Fruit fly (Drosophila melanogaster) whole organism, adult: ENCODE data around the gene CG18745.

Source experiments
- CG11617 ChIP-seq: fragments of 200-800 bp; sonication (Bioruptor generic); optimal IDR thresholded peaks from 2 replicates; lab custom pipeline; 2017; ENCODE audit warnings: mild to moderate bottlenecking, missing biosample characterization, missing genetic modification reagents, missing genetic modification characterization
- CG12768 ChIP-seq: fragments of 200-800 bp; sonication (Bioruptor generic); optimal IDR thresholded peaks from 2 replicates; lab custom pipeline; 2017; ENCODE audit warnings: missing biosample characterization, missing genetic modification characterization, mild to moderate bottlenecking, moderate library complexity, missing genetic modification reagents
- CG14711 ChIP-seq: fragments of 200-800 bp; sonication (Bioruptor generic); optimal IDR thresholded peaks from 2 replicates; lab custom pipeline; 2018; ENCODE audit warnings: missing biosample characterization, mild to moderate bottlenecking, missing genetic modification characterization, moderate library complexity
- CG1620 ChIP-seq: fragments of 200-800 bp; sonication (Bioruptor generic); optimal IDR thresholded peaks from 2 replicates; lab custom pipeline; 2016; ENCODE audit warnings: missing biosample characterization, missing genetic modification characterization
- CG33017 ChIP-seq: fragments of 200-800 bp; sonication (Bioruptor generic); optimal IDR thresholded peaks from 2 replicates; lab custom pipeline; 2018; ENCODE audit warnings: missing biosample characterization, mild to moderate bottlenecking, missing genetic modification characterization, moderate library complexity
- CG5204 ChIP-seq: fragments of 200-800 bp; sonication (Bioruptor generic); optimal IDR thresholded peaks from 2 replicates; lab custom pipeline; 2016; ENCODE audit warnings: missing biosample characterization, missing genetic modification characterization
- CG7045 ChIP-seq: fragments of 200-800 bp; sonication (Bioruptor generic); optimal IDR thresholded peaks from 2 replicates; lab custom pipeline; 2017; ENCODE audit warnings: missing biosample characterization, mild to moderate bottlenecking, missing genetic modification characterization
- CG7101 ChIP-seq: fragments of 200-800 bp; sonication (Bioruptor generic); optimal IDR thresholded peaks from 2 replicates; lab custom pipeline; 2018; ENCODE audit warnings: missing biosample characterization, mild to moderate bottlenecking, missing genetic modification characterization, moderate library complexity
- Clk ChIP-seq: fragments of 200-800 bp; sonication (Bioruptor generic); optimal IDR thresholded peaks from 2 replicates; lab custom pipeline; 2017; ENCODE audit warnings: missing biosample characterization, missing genetic modification characterization
- Crg-1 ChIP-seq: fragments of 200-800 bp; sonication (Bioruptor generic); optimal IDR thresholded peaks from 2 replicates; lab custom pipeline; 2016; ENCODE audit warnings: missing biosample characterization, missing genetic modification characterization
- Hr96 ChIP-seq: fragments of 200-800 bp; sonication (Bioruptor generic); optimal IDR thresholded peaks from 2 replicates; lab custom pipeline; 2016; ENCODE audit warnings: missing biosample characterization, missing genetic modification characterization
- Mnt ChIP-seq: fragments of 200-800 bp; sonication (Bioruptor generic); optimal IDR thresholded peaks from 2 replicates; lab custom pipeline; 2016; ENCODE audit warnings: missing biosample characterization, mild to moderate bottlenecking, missing genetic modification characterization
- bab1 ChIP-seq: fragments of 200-800 bp; sonication (Bioruptor generic); optimal IDR thresholded peaks from 3 replicates; lab custom pipeline; 2019; ENCODE audit warnings: missing biosample characterization, mild to moderate bottlenecking, missing genetic modification characterization, moderate library complexity
- cic ChIP-seq: fragments of 200-800 bp; sonication (Bioruptor generic); optimal IDR thresholded peaks from 2 replicates; lab custom pipeline; 2017; ENCODE audit warnings: missing biosample characterization, mild to moderate bottlenecking, missing genetic modification characterization, moderate library complexity
- cnc ChIP-seq, 2 experiments: fragments of >200 bp; optimal IDR thresholded peaks; 2 replicates each; lab custom pipeline; 2017
- kay ChIP-seq: fragments of 200-800 bp; sonication (Bioruptor generic); peaks from one replicate; lab custom pipeline; 2016; ENCODE audit warnings: missing biosample characterization, missing genetic modification characterization, borderline replicate concordance
- ovo ChIP-seq: fragments of 200-800 bp; sonication (Bioruptor generic); optimal IDR thresholded peaks from 2 replicates; lab custom pipeline; 2016; ENCODE audit warnings: missing biosample characterization, missing genetic modification characterization
- pad ChIP-seq: fragments of 200-800 bp; sonication (Bioruptor generic); optimal IDR thresholded peaks from 3 replicates; lab custom pipeline; 2017; ENCODE audit warnings: missing biosample characterization, missing genetic modification characterization, mild to moderate bottlenecking, moderate library complexity, missing genetic modification reagents
- tj ChIP-seq: fragments of 200-800 bp; sonication (Bioruptor generic); optimal IDR thresholded peaks from 3 replicates; lab custom pipeline; 2017; ENCODE audit warnings: missing biosample characterization, mild to moderate bottlenecking, missing genetic modification characterization, moderate library complexity
- toe ChIP-seq: fragments of 200-800 bp; sonication (Bioruptor generic); optimal IDR thresholded peaks from 2 replicates; lab custom pipeline; 2016; ENCODE audit warnings: missing biosample characterization, missing genetic modification characterization

The CG18745 gene

dm6 chr3R:7779620-7780019 lies 6.3 kb downstream of the CG18745 start:
- TF ChIP-seq toe (GFP tag; lab: Kevin White, UChicago) (no peak), pad (GFP tag; lab: Kevin White, UChicago) (no peak), Hr96 (no peak), CG1620 (no peak), bab1 (no peak), Crg-1 (GFP tag; lab: Kevin White, UChicago) (no peak), CG7045 (GFP tag; lab: Kevin White, UChicago) (no peak)

dm6 chr3R:7771656-7772055 lies 14.3 kb downstream of the CG18745 start, which contains the start of gene CG11286:
TSS of gene CG11286 (minus strand) at chr3R:7771756.
- no peak for TF ChIP-seq Mnt (GFP tag; lab: Kevin White, UChicago)
- TF ChIP-seq cic (GFP tag; lab: Kevin White, UChicago) = no peak

dm6 chr3R:7760970-7761558 lies 24.9 kb downstream of the CG18745 start:
- TF ChIP-seq bab1 (no peak), kay (GFP tag; lab: Kevin White, UChicago) (no peak), tj (GFP tag; lab: Kevin White, UChicago) (no peak), Hr96 (no peak), pad (GFP tag; lab: Kevin White, UChicago) (no peak), CG7045 (GFP tag; lab: Kevin White, UChicago) (no peak), Mnt (GFP tag; lab: Kevin White, UChicago) (no peak), CG5204 (GFP tag; lab: Kevin White, UChicago) (no peak), ovo (GFP tag; lab: Kevin White, UChicago) (no peak), CG7101 (tag; lab: Kevin White, UChicago) (no peak), CG33017 (no peak), CG14711 (tag; lab: Kevin White, UChicago) (no peak)

- TF ChIP-seq CG11617 = no peak
- TF ChIP-seq tj (GFP tag; lab: Kevin White, UChicago) = no peak
These were observed 26.4 kb downstream of the CG18745 start, which contains the start of gene Sp7 for dm6 chr3R:7759486-7759885. TSS of gene Sp7 (plus strand) at chr3R:7759786.

dm6 chr3R:7757822-7758221 lies 28.1 kb downstream of the CG18745 start, which contains the start of gene CG10919:
TSS of gene CG10919 (plus strand) at chr3R:7758122.
- no peak for TF ChIP-seq Hr96
- TF ChIP-seq CG7045 (GFP tag; lab: Kevin White, UChicago) = no peak

dm6 chr3R:7753518-7753917 lies 32.4 kb downstream of the CG18745 start:
- TF ChIP-seq cnc (optimal IDR thresholded peaks at IDR 0.05; lab: Kevin White, UChicago) (no peak), cic (GFP tag; lab: Kevin White, UChicago) (no peak), CG14711 (tag; lab: Kevin White, UChicago) (no peak), toe (GFP tag; lab: Kevin White, UChicago) (no peak), kay (GFP tag; lab: Kevin White, UChicago) (no peak), pad (GFP tag; lab: Kevin White, UChicago) (no peak), CG7101 (tag; lab: Kevin White, UChicago) (no peak), CG5204 (GFP tag; lab: Kevin White, UChicago) (no peak), Crg-1 (GFP tag; lab: Kevin White, UChicago) (no peak), Hr96 (no peak), CG1620 (no peak), CG12768 (GFP tag; lab: Kevin White, UChicago) (no peak), CG7045 (GFP tag; lab: Kevin White, UChicago) (no peak), CG11617 (no peak), ovo (GFP tag; lab: Kevin White, UChicago) (no peak), tj (GFP tag; lab: Kevin White, UChicago) (no peak)

dm6 chr3R:7749993-7750392 lies 35.9 kb downstream of the CG18745 start, which contains the start of gene pyd3:
TSS of gene pyd3 (minus strand) at chr3R:7750079.
- no peak for TF ChIP-seq Hr96
- peak; percentile 16 for TF ChIP-seq CG33017

dm6 chr3R:7739463-7739862 lies 46.5 kb downstream of the CG18745 start, which contains the start of gene CG43254:
TSS of gene CG43254 (minus strand) at chr3R:7739563.
- TF ChIP-seq CG33017 = no peak
- TF ChIP-seq Clk (GFP tag; lab: Kevin White, UChicago) = no peak
- no peak for TF ChIP-seq CG7045 (GFP tag; lab: Kevin White, UChicago)
- TF ChIP-seq ovo (GFP tag; lab: Kevin White, UChicago) = no peak
- TF ChIP-seq cic (GFP tag; lab: Kevin White, UChicago) = no peak
- TF ChIP-seq bab1 = no peak
- no peak for TF ChIP-seq CG14711 (tag; lab: Kevin White, UChicago)
- no peak for TF ChIP-seq Crg-1 (GFP tag; lab: Kevin White, UChicago)
- TF ChIP-seq CG7101 (tag; lab: Kevin White, UChicago) = no peak
- TF ChIP-seq CG11617 = no peak
- no peak for TF ChIP-seq CG12768 (GFP tag; lab: Kevin White, UChicago)
